Worm (Caenorhabditis elegans): ENCODE data around the gene snpn-1.

The snpn-1 gene

DNA sequence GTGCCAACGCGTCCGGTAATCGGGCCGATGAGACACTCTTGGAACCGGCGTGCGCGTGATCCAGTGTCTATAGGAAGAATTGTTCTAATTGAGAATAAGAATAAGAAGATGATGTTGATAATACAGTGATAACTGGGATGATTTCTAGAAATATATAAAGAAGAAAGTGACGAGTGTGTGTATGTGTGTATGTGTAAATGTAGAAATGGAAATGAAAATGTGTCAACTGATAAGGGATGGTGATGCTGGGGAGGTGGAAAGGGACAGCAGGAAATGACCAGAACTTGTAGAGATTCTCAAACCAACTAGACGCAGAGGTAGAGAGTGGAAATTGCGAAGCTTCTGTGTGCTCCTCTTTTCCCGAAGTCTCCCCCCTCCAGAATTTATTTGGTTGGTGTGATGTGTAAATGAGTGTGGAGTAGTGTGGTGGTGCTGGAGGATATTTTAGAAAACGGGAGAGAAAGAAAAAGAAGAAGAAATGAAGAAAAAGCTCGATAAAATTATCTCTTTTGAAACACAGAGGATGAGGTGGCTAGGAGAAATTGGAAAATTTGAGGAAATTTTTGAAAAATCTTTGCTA is 43.0 kb upstream of the snpn-1 start:
- no peak for TF ChIP-seq F33H1.4 (GFP tag; IDR thresholded peaks at IDR 0.05)
- no peak for TF ChIP-seq Y53F4B.3 (GFP tag; IDR thresholded peaks at IDR 0.05)
- peak; percentile 22 to 77 for TF ChIP-seq let-607 (tag; optimal IDR thresholded peaks at IDR 0.05)
- peak; percentile 52 for TF ChIP-seq nhr-80 (tag; optimal IDR thresholded peaks at IDR 0.05)

- TF ChIP-seq B0035.1 (tag; optimal IDR thresholded peaks at IDR 0.05) (no peak), sdz-38 (tag; optimal IDR thresholded peaks at IDR 0.05) (no peak)
These were observed 40.9 kb upstream of the snpn-1 start for ce11 chrIV:5131781-5132180.

ce11 chrIV:5121995-5122394 is 31.2 kb upstream of the snpn-1 start, which contains the start of gene tkr-3:
Gene tkr-3, minus strand, starts transcription at chrIV:5122095.
- no peak for TF ChIP-seq him-1 (tag; optimal IDR thresholded peaks at IDR 0.05)
- TF ChIP-seq dpl-1 (GFP tag; optimal IDR thresholded peaks at IDR 0.05): no peak
- TF ChIP-seq egl-18 (GFP tag; IDR thresholded peaks at IDR 0.05): no peak
- no peak for TF ChIP-seq hrde-1 (tag; optimal IDR thresholded peaks at IDR 0.05; ENCODE audit: borderline replicate concordance)
- no peak for TF ChIP-seq Y67H2A.10 (GFP tag; conservative IDR thresholded peaks at IDR 0.05)
- TF ChIP-seq sdz-38 (tag; optimal IDR thresholded peaks at IDR 0.05): no peak
- TF ChIP-seq nhr-90 (tag; optimal IDR thresholded peaks at IDR 0.05): no peak
- no peak for TF ChIP-seq atf-7 (tag; optimal IDR thresholded peaks at IDR 0.05)
- TF ChIP-seq xnd-1 (tag; optimal IDR thresholded peaks at IDR 0.05): no peak
- TF ChIP-seq lin-40 (tag; optimal IDR thresholded peaks at IDR 0.05): no peak
- TF ChIP-seq pbrm-1 (GFP tag; IDR thresholded peaks at IDR 0.05): no peak
- no peak for TF ChIP-seq ceh-58 (GFP tag; IDR thresholded peaks at IDR 0.05)
- no peak for TF ChIP-seq lin-26 (GFP tag; IDR thresholded peaks at IDR 0.05)
- no peak for TF ChIP-seq ceh-91 (GFP tag; IDR thresholded peaks at IDR 0.05)
- TF ChIP-seq F10E7.11 (tag; optimal IDR thresholded peaks at IDR 0.05): no peak
- no peak for TF ChIP-seq chd-7 (tag; optimal IDR thresholded peaks at IDR 0.05)
- TF ChIP-seq gei-17 (GFP tag; optimal IDR thresholded peaks at IDR 0.05): no peak
- TF ChIP-seq egl-44 (GFP tag; IDR thresholded peaks at IDR 0.05): no peak

DNA sequence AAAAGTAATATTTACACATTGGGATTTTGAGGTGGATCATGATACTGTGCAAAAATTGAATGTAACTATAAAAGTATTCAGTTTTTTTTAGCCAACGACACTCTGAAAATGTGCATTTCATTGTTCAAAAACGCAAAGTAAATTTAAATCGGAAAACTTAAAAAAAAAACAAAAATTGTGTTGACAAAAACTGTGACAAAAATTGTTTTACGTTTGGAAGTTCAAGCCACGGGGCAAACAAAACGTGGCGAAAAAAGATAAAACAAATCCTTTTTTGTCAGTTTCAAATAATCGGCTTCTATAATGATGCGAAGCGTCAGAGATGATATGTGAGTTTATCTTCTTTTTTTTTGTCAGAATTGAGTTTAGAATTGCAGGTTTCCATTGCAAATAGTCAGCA is 20.7 kb upstream of the snpn-1 start, which contains the start of gene AC7.3:
Gene AC7.3 (plus strand): TSS at position 301 of the 400 bp plus-strand sequence.
- TF ChIP-seq lin-54 (GFP tag; optimal IDR thresholded peaks at IDR 0.05) (no peak), zim-3 (tag; optimal IDR thresholded peaks at IDR 0.05) (no peak), F57A8.1 (GFP tag; optimal IDR thresholded peaks at IDR 0.05) (no peak), fkh-3 (tag; optimal IDR thresholded peaks at IDR 0.05) (no peak), B0035.1 (tag; optimal IDR thresholded peaks at IDR 0.05) (no peak), efl-1 (GFP tag; optimal IDR thresholded peaks at IDR 0.05) (no peak), bed-1 (GFP tag; IDR thresholded peaks at IDR 0.05) (no peak), ceh-58 (GFP tag; IDR thresholded peaks at IDR 0.05) (no peak), atf-7 (tag; optimal IDR thresholded peaks at IDR 0.05) (no peak), Y53F4B.3 (GFP tag; IDR thresholded peaks at IDR 0.05) (no peak), attf-5 (GFP tag; optimal IDR thresholded peaks at IDR 0.05) (no peak), egl-18 (GFP tag; IDR thresholded peaks at IDR 0.05) (no peak), nhr-90 (tag; optimal IDR thresholded peaks at IDR 0.05) (no peak)

- TF ChIP-seq F49E8.2 (tag; optimal IDR thresholded peaks at IDR 0.05; ENCODE audit: insufficient read depth): no peak
These were observed 19.6 kb upstream of the snpn-1 start for ce11 chrIV:5110391-5110930.

Measured in whole organism, young adult.